Worm (Caenorhabditis elegans): ENCODE results near the gene T01C8.2.

T01C8.2 gene

ce11 chrX:16796826-16797225 lies 10.6 kb downstream of the T01C8.2 start (continued):
- peak; percentile 69 for TF ChIP-seq dox-1 (GFP tag; IDR thresholded peaks at IDR 0.05)
- TF ChIP-seq F33H1.4 (GFP tag; IDR thresholded peaks at IDR 0.05) = no peak
- peak; percentile 81 for TF ChIP-seq cebp-1 (GFP tag; IDR thresholded peaks at IDR 0.05)
- TF ChIP-seq cebp-1 (tag; optimal IDR thresholded peaks at IDR 0.05) = peak; percentile 88
- no peak for TF ChIP-seq F10E7.11 (tag; optimal IDR thresholded peaks at IDR 0.05)
- TF ChIP-seq ztf-18 (tag; optimal IDR thresholded peaks at IDR 0.05) = peak; percentile 13
- TF ChIP-seq C06A6.2 (GFP tag; conservative IDR thresholded peaks at IDR 0.05) = peak; percentile 74
- no peak for TF ChIP-seq nfya-1 (tag; optimal IDR thresholded peaks at IDR 0.05; ENCODE audit: borderline replicate concordance, insufficient read depth)
- no peak for TF ChIP-seq ceh-100 (GFP tag; IDR thresholded peaks at IDR 0.05)
- TF ChIP-seq let-607 (tag; optimal IDR thresholded peaks at IDR 0.05) = peak in 1 of 2 experiments; percentile 52
- no peak for TF ChIP-seq mel-28 (tag; optimal IDR thresholded peaks at IDR 0.05; ENCODE audit: borderline replicate concordance)
- no peak for TF ChIP-seq ccch-3 (GFP tag; optimal IDR thresholded peaks at IDR 0.05)
- TF ChIP-seq madf-6 (GFP tag; IDR thresholded peaks at IDR 0.05) = no peak
- peak; percentile 66 for TF ChIP-seq F22D6.2 (tag; optimal IDR thresholded peaks at IDR 0.05)
- TF ChIP-seq hmg-20 (GFP tag; IDR thresholded peaks at IDR 0.05) = no peak
- peak; percentile 55 for TF ChIP-seq repo-1 (tag; optimal IDR thresholded peaks at IDR 0.05)
- 0 out of 2 replicates have a peak, but pooled peaks have one; percentile 9 for TF ChIP-seq egrh-3 (GFP tag; IDR thresholded peaks at IDR 0.05)
- no peak for TF ChIP-seq egl-44 (GFP tag; IDR thresholded peaks at IDR 0.05)
- TF ChIP-seq hrde-1 (tag; optimal IDR thresholded peaks at IDR 0.05; ENCODE audit: borderline replicate concordance) = no peak
- 0 out of 2 replicates have a peak, but pooled peaks have one; percentile 49 for TF ChIP-seq rcor-1 (GFP tag; IDR thresholded peaks at IDR 0.05)
- TF ChIP-seq snpc-1.3 (tag; optimal IDR thresholded peaks at IDR 0.05; ENCODE audit: insufficient read depth) = no peak
- TF ChIP-seq dpl-1 (GFP tag; optimal IDR thresholded peaks at IDR 0.05) = no peak
- no peak for TF ChIP-seq F39B2.1 (GFP tag; IDR thresholded peaks at IDR 0.05)
- peak; percentile 90 for TF ChIP-seq lin-40 (tag; optimal IDR thresholded peaks at IDR 0.05)
- peak; percentile 24 for TF ChIP-seq B0035.1 (tag; optimal IDR thresholded peaks at IDR 0.05)
- peak; percentile 72 for TF ChIP-seq madf-10 (tag; optimal IDR thresholded peaks at IDR 0.05)
- TF ChIP-seq chd-7 (tag; optimal IDR thresholded peaks at IDR 0.05) = peak; percentile 85
- peak; percentile 69 for TF ChIP-seq ekl-4 (GFP tag; IDR thresholded peaks at IDR 0.05)
- no peak for TF ChIP-seq nfya-2 (GFP tag; IDR thresholded peaks at IDR 0.05)
- TF ChIP-seq Y67H2A.10 (GFP tag; conservative IDR thresholded peaks at IDR 0.05) = peak; percentile 15; the same call in 1 of the 2 replicates
- peak; percentile 57 for TF ChIP-seq F52B5.7 (tag; optimal IDR thresholded peaks at IDR 0.05)
- TF ChIP-seq nhr-120 (GFP tag; IDR thresholded peaks at IDR 0.05) = no peak
- no peak for TF ChIP-seq nhr-179 (tag; optimal IDR thresholded peaks at IDR 0.05)
- TF ChIP-seq tbp1 (GFP tag; optimal IDR thresholded peaks at IDR 0.05) = peak; percentile 59
- TF ChIP-seq tlf-1 (GFP tag; optimal IDR thresholded peaks at IDR 0.05) = peak; percentile 64
- TF ChIP-seq nhr-27 (tag; optimal IDR thresholded peaks at IDR 0.05) = no peak
- TF ChIP-seq ama-1 (optimal IDR thresholded peaks at IDR 0.05) = peak; percentile 59
- TF ChIP-seq ama-1 (GFP tag; optimal IDR thresholded peaks at IDR 0.05) = no peak
- no peak for TF ChIP-seq lag-1 (GFP tag; IDR thresholded peaks at IDR 0.05)
- TF ChIP-seq ceh-91 (GFP tag; IDR thresholded peaks at IDR 0.05) = no peak
- no peak for TF ChIP-seq D2030.7 (GFP tag; IDR thresholded peaks at IDR 0.05)
- peak; percentile 53 for TF ChIP-seq nhr-90 (tag; optimal IDR thresholded peaks at IDR 0.05)
- TF ChIP-seq akir-1 (GFP tag; optimal IDR thresholded peaks at IDR 0.05) = no peak
- peak; percentile 81 for TF ChIP-seq hmg-1.2 (GFP tag; IDR thresholded peaks at IDR 0.05)
- TF ChIP-seq nfyb-1 (GFP tag; IDR thresholded peaks at IDR 0.05) = peak; percentile 88
- peak; percentile 52; the same call in 1 of the 2 replicates for TF ChIP-seq attf-3 (GFP tag; conservative IDR thresholded peaks at IDR 0.05)
- no peak for TF ChIP-seq dpff-1 (tag; optimal IDR thresholded peaks at IDR 0.05)
- TF ChIP-seq ztf-25 (GFP tag; IDR thresholded peaks at IDR 0.05) = no peak
- TF ChIP-seq ztf-22 (GFP tag; optimal IDR thresholded peaks at IDR 0.05) = peak; percentile 56
